Worm (Caenorhabditis elegans) whole organism, mixed stage, embryonic: ENCODE results near the gene rsp-3.

ENCODE experiments used
- M03D4.4 ChIP-seq: sonication (generic microtip); optimal IDR thresholded peaks from 2 replicates; lab custom pipeline; 2017; ENCODE audit warnings: mild to moderate bottlenecking, missing genetic modification characterization, missing compliant biosample characterization
- bed-3 ChIP-seq: fragments of 200-800 bp; sonication (Bioruptor generic); optimal IDR thresholded peaks from 3 replicates; lab custom pipeline; 2018; ENCODE audit warnings: mild to moderate bottlenecking, missing genetic modification characterization, moderate library complexity, missing compliant biosample characterization
- blmp-1 ChIP-seq: fragments of 150-350 bp; optimal IDR thresholded peaks from 2 replicates; lab custom pipeline; 2014; ENCODE audit warnings: missing biosample characterization, missing genetic modification characterization
- ceh-39 ChIP-seq: fragments of 150-350 bp; optimal IDR thresholded peaks from 2 replicates; lab custom pipeline; 2014; ENCODE audit warnings: missing biosample characterization, missing genetic modification characterization
- ceh-43 ChIP-seq: fragments of 200-800 bp; sonication (Bioruptor generic); optimal IDR thresholded peaks from 2 replicates; lab custom pipeline; 2018; ENCODE audit warnings: mild to moderate bottlenecking, missing genetic modification characterization, moderate library complexity, missing compliant biosample characterization
- ceh-83 ChIP-seq: fragments of 200-800 bp; sonication (Bioruptor generic); optimal IDR thresholded peaks from 2 replicates; lab custom pipeline; 2018; ENCODE audit warnings: mild to moderate bottlenecking, missing genetic modification characterization, missing compliant biosample characterization
- ces-1 ChIP-seq: fragments of 150-350 bp; optimal IDR thresholded peaks from 2 replicates; lab custom pipeline; 2014; ENCODE audit warnings: missing biosample characterization, missing genetic modification reagents, missing genetic modification characterization
- drap-1 ChIP-seq: fragments of 200-800 bp; sonication (Bioruptor generic); optimal IDR thresholded peaks from 3 replicates; lab custom pipeline; 2018; ENCODE audit warnings: mild to moderate bottlenecking, missing genetic modification characterization, missing compliant biosample characterization
- elt-1 ChIP-seq: sonication (generic microtip); optimal IDR thresholded peaks from 2 replicates; lab custom pipeline; 2017; ENCODE audit warnings: missing genetic modification characterization, mild to moderate bottlenecking, missing compliant biosample characterization, antibody characterized with exemption, moderate library complexity, borderline replicate concordance; ENCODE audit not compliant: insufficient read depth
- elt-3 ChIP-seq: fragments of 150-350 bp; optimal IDR thresholded peaks from 2 replicates; lab custom pipeline; 2014; ENCODE audit warnings: missing biosample characterization, missing genetic modification characterization
- flh-1 ChIP-seq: fragments of 200-800 bp; sonication (Bioruptor generic); optimal IDR thresholded peaks from 2 replicates; lab custom pipeline; 2018; ENCODE audit warnings: mild to moderate bottlenecking, missing genetic modification characterization, moderate library complexity, missing compliant biosample characterization
- ham-2 ChIP-seq: fragments of 200-800 bp; sonication (Bioruptor generic); optimal IDR thresholded peaks from 2 replicates; lab custom pipeline; 2018; ENCODE audit warnings: mild to moderate bottlenecking, missing genetic modification characterization, missing compliant biosample characterization
- hlh-1 ChIP-seq: fragments of 150-350 bp; optimal IDR thresholded peaks from 2 replicates; lab custom pipeline; 2014; ENCODE audit warnings: missing biosample characterization, missing genetic modification reagents, missing genetic modification characterization
- lin-13 ChIP-seq: fragments of 150-350 bp; optimal IDR thresholded peaks from 2 replicates; lab custom pipeline; 2014; ENCODE audit warnings: missing biosample characterization, missing genetic modification characterization
- lin-32 ChIP-seq: fragments of 200-800 bp; sonication (Bioruptor generic); optimal IDR thresholded peaks from 2 replicates; lab custom pipeline; 2018; ENCODE audit warnings: mild to moderate bottlenecking, missing genetic modification characterization, missing compliant biosample characterization
- lsy-2 ChIP-seq: fragments of 150-350 bp; optimal IDR thresholded peaks from 2 replicates; lab custom pipeline; 2014; ENCODE audit warnings: missing biosample characterization, missing genetic modification characterization
- nhr-12 ChIP-seq: fragments of 150-350 bp; optimal IDR thresholded peaks from 2 replicates; lab custom pipeline; 2014; ENCODE audit warnings: missing biosample characterization, missing genetic modification characterization
- nhr-2 ChIP-seq: fragments of 150-350 bp; optimal IDR thresholded peaks from 2 replicates; lab custom pipeline; 2014; ENCODE audit warnings: missing biosample characterization, missing genetic modification characterization
- nhr-237 ChIP-seq: fragments of 150-350 bp; optimal IDR thresholded peaks from 2 replicates; lab custom pipeline; 2014; ENCODE audit warnings: missing biosample characterization, missing genetic modification characterization
- nhr-28 ChIP-seq: fragments of 150-350 bp; optimal IDR thresholded peaks from 2 replicates; lab custom pipeline; 2014; ENCODE audit warnings: missing biosample characterization, missing genetic modification characterization
- nhr-76 ChIP-seq: sonication (generic microtip); optimal IDR thresholded peaks from 2 replicates; lab custom pipeline; 2017; ENCODE audit warnings: missing biosample characterization, missing genetic modification characterization
- pha-4 ChIP-seq: fragments of 150-350 bp; optimal IDR thresholded peaks from 2 replicates; lab custom pipeline; 2018; ENCODE audit warnings: missing biosample characterization, missing genetic modification reagents, missing genetic modification characterization
- sem-2 ChIP-seq: fragments of 200-800 bp; sonication (Bioruptor generic); optimal IDR thresholded peaks from 2 replicates; lab custom pipeline; 2018; ENCODE audit warnings: mild to moderate bottlenecking, missing genetic modification characterization, missing compliant biosample characterization
- snpc-4 ChIP-seq: fragments of 150-350 bp; optimal IDR thresholded peaks from 2 replicates; lab custom pipeline; 2014; ENCODE audit warnings: missing biosample characterization, missing genetic modification characterization
- sptf-1 ChIP-seq: sonication (generic microtip); optimal IDR thresholded peaks from 2 replicates; lab custom pipeline; 2017; ENCODE audit warnings: mild to moderate bottlenecking, missing genetic modification characterization, moderate library complexity, missing compliant biosample characterization
- unc-120 ChIP-seq: sonication (generic microtip); optimal IDR thresholded peaks from 2 replicates; lab custom pipeline; 2017; ENCODE audit warnings: missing genetic modification characterization, missing compliant biosample characterization; ENCODE audit not compliant: poor library complexity, severe bottlenecking
- unc-62 ChIP-seq: fragments of 150-350 bp; optimal IDR thresholded peaks from 2 replicates; lab custom pipeline; 2014; ENCODE audit warnings: missing biosample characterization, missing genetic modification reagents, missing genetic modification characterization
- zip-8 ChIP-seq: fragments of 150-350 bp; optimal IDR thresholded peaks from 2 replicates; lab custom pipeline; 2014; ENCODE audit warnings: missing biosample characterization, missing genetic modification characterization
- ztf-11 ChIP-seq: fragments of 150-350 bp; optimal IDR thresholded peaks from 2 replicates; lab custom pipeline; 2014; ENCODE audit warnings: missing biosample characterization, missing genetic modification characterization

The rsp-3 gene

DNA sequence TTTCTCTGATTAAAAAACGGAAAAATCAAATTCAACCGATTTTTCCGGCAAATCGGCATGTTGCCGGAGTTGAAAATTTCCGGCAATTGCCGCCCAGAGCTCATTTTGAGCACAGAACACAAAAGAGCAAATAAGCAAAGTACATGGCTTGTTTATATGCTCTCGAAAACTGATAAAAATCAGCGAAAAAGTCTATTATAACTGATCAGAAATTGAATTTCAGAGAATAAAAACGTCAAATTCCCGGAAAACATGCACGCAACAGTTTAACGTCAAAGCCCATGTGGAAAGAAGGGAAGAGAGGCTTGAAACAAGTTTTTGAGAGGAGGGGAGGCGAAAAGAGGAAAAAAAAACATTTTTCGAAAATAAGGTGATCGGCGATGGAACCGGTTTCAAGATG lies 18.9 kb downstream of the rsp-3 start:
- TF ChIP-seq ceh-43 (GFP tag; lab: Kevin White, UChicago) (no peak), flh-1 (GFP tag; lab: Kevin White, UChicago) (no peak), blmp-1 (no peak), zip-8 (tag; lab: Kevin White, UChicago) (no peak), nhr-76 (no peak), drap-1 (GFP tag; lab: Kevin White, UChicago) (no peak), bed-3 (no peak), unc-62 (GFP tag; lab: Kevin White, UChicago) (no peak), nhr-12 (no peak), ceh-39 (tag; lab: Kevin White, UChicago) (no peak), nhr-237 (tag; lab: Kevin White, UChicago) (no peak), ztf-11 (no peak), lsy-2 (tag; lab: Kevin White, UChicago) (no peak), elt-1 (tag; lab: Kevin White, UChicago) (no peak), lin-32 (no peak), nhr-28 (tag; lab: Kevin White, UChicago) (no peak), sptf-1 (tag; lab: Kevin White, UChicago) (no peak), ceh-83 (GFP tag; lab: Kevin White, UChicago) (no peak)

DNA sequence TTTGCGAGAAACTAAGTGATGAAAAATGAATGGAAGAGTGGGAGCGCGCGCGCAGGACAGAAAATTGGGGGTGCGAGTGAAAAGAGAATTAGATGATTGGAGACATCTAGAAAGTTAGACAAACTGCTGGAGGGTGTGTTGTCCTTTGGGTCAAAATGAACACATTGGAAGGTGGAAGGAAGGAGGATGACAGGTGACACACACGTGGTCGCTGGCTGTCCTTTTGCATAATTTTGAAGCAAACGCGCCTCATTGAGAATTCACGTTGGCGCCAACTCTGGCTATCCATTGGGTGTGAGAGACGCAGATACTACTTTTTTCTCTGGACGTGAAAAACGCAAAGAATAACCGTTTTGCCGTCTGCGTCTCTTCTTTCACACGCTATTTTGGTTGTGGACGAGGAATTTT lies 22.2 kb downstream of the rsp-3 start:
- TF ChIP-seq ces-1 (GFP tag; lab: Kevin White, UChicago) (peak; percentile 4), unc-120 (tag; lab: Kevin White, UChicago) (peak; percentile 64), hlh-1 (tag; lab: Kevin White, UChicago) (peak; percentile 67)

DNA sequence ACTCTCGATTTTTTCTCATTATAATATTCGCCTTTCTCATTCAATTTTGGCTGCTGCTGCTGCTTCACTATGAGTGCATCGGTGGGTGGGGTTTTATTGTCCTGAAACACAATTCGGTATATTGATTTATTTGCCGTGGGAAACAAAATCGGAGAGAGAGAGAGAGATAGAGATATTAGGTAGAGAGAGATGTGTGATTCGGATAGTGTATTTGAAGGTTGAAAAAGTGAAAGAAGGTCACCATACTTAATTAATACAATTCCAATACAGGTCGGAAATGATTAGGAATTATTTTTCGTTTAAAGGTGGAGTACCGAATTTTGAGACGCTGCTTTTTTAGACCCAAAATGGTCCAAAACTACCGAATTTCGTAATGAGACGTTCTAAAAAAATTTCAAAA lies 25.5 kb downstream of the rsp-3 start, which contains the start of gene tpst-1:
tpst-1 (minus strand) TSS at position 101 of the 400 bp plus-strand sequence.
- TF ChIP-seq lin-13 (tag; lab: Kevin White, UChicago), result no peak

- TF ChIP-seq unc-120 (tag; lab: Kevin White, UChicago) (no peak), zip-8 (tag; lab: Kevin White, UChicago) (no peak)
- TF ChIP-seq, all 35 proteins: peak for 0
These were observed 29.1 kb downstream of the rsp-3 start for ce11 chrIII:12658649-12659048.

DNA sequence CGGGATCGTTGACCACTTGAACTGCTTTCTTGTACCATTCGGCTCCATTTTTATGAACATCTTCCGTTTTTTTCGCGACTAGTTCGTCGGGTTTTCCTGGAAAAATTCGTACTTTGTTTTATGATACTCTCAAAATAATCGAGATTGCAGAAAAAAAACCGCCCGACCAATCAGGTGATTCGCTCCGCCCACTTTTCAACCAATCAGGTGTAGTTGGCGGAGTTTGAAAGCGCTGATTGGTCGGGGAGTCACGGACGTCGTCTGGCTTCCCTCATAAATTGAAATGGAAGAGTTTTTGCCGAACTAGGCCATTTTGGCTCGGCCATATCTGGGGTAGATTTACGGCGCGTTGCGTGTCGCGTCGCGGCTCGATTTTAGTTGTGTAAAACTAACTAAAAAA lies 35.1 kb downstream of the rsp-3 start:
- TF ChIP-seq unc-120 (tag; lab: Kevin White, UChicago) (no peak), flh-1 (GFP tag; lab: Kevin White, UChicago) (no peak), ztf-11 (no peak), sptf-1 (tag; lab: Kevin White, UChicago) (no peak), ceh-83 (GFP tag; lab: Kevin White, UChicago) (no peak), hlh-1 (tag; lab: Kevin White, UChicago) (no peak), M03D4.4 (no peak), elt-3 (tag; lab: Kevin White, UChicago) (no peak), nhr-2 (tag; lab: Kevin White, UChicago) (no peak), ceh-39 (tag; lab: Kevin White, UChicago) (no peak), pha-4 (tag; lab: Kevin White, UChicago) (no peak), ceh-43 (GFP tag; lab: Kevin White, UChicago) (no peak), nhr-76 (no peak), lin-32 (no peak), sem-2 (GFP tag; lab: Kevin White, UChicago) (no peak), snpc-4 (no peak), ham-2 (no peak)

- no peak for TF ChIP-seq zip-8 (tag; lab: Kevin White, UChicago)
- no peak for TF ChIP-seq sptf-1 (tag; lab: Kevin White, UChicago)
- no peak for TF ChIP-seq ceh-83 (GFP tag; lab: Kevin White, UChicago)
- no peak for TF ChIP-seq ham-2
- TF ChIP-seq nhr-237 (tag; lab: Kevin White, UChicago), result no peak
- no peak for TF ChIP-seq bed-3
- TF ChIP-seq nhr-2 (tag; lab: Kevin White, UChicago), result no peak
- TF ChIP-seq snpc-4, result no peak
- no peak for TF ChIP-seq blmp-1
- no peak for TF ChIP-seq ztf-11
- no peak for TF ChIP-seq unc-120 (tag; lab: Kevin White, UChicago)
- TF ChIP-seq elt-3 (tag; lab: Kevin White, UChicago), result no peak
These were observed 35.8 kb downstream of the rsp-3 start for ce11 chrIII:12651946-12652345.
